Fruit fly (Drosophila melanogaster): ENCODE data around the gene Zw10.
A peak's percentile ranks its signal among the peaks of the same experiment; 100 is the strongest.

Zw10 gene

dm6 chrX:2581793-2582503, 22.0 kb upstream of the Zw10 start (continued):
- TF ChIP-seq CG6765 (GFP tag; optimal IDR thresholded peaks at IDR 0.05) (peak; percentile 76), Sry-β (GFP tag; optimal IDR thresholded peaks at IDR 0.05) (no peak), exex (tag; optimal IDR thresholded peaks at IDR 0.05) (peak; percentile 32), HHEX (GFP tag; optimal IDR thresholded peaks at IDR 0.05) (peak; percentile 80), sisA (GFP tag; IDR thresholded peaks at IDR 0.05) (peak; percentile 77), CG14441 (GFP tag; IDR thresholded peaks at IDR 0.05) (peak; percentile 84), emc (GFP tag; optimal IDR thresholded peaks at IDR 0.05) (peak; percentile 57), CG2116 (GFP tag; optimal IDR thresholded peaks at IDR 0.05) (peak; percentile 12), gro (GFP tag; optimal IDR thresholded peaks at IDR 0.05) (peak; percentile 67), slou (GFP tag; optimal IDR thresholded peaks at IDR 0.05) (peak; percentile 53), dmrt11E (tag; optimal IDR thresholded peaks at IDR 0.05) (no peak), Hand (GFP tag; optimal IDR thresholded peaks at IDR 0.05) (peak; percentile 79), E2f1 (GFP tag; IDR thresholded peaks at IDR 0.05) (peak; percentile 80), CG34422 (GFP tag; IDR thresholded peaks at IDR 0.05) (peak; percentile 75; the same call in 2 of the 3 replicates), zf30C (GFP tag; optimal IDR thresholded peaks at IDR 0.05) (peak; percentile 27), Sry-δ (GFP tag; optimal IDR thresholded peaks at IDR 0.05) (peak; percentile 45), ash1 (GFP tag; optimal IDR thresholded peaks at IDR 0.05) (no peak), nerfin-2 (GFP tag; IDR thresholded peaks at IDR 0.05; ENCODE audit: partially characterized antibody) (no peak), D (optimal IDR thresholded peaks at IDR 0.05) (no peak), D (GFP tag; optimal IDR thresholded peaks at IDR 0.05) (peak; percentile 14), zfh2 (GFP tag; optimal IDR thresholded peaks at IDR 0.05) (peak; percentile 81), unc-4 (GFP tag; IDR thresholded peaks at IDR 0.05; ENCODE audit: partially characterized antibody) (no peak), NfI (GFP tag; optimal IDR thresholded peaks at IDR 0.05) (peak; percentile 74), CG10366 (GFP tag; IDR thresholded peaks at IDR 0.05) (peak; percentile 74), GATAe (GFP tag; conservative IDR thresholded peaks at IDR 0.05) (peak; percentile 42; the same call in 1 of the 2 replicates), CG4424 (GFP tag; optimal IDR thresholded peaks at IDR 0.05) (peak; percentile 62), CHES-1-like (GFP tag; optimal IDR thresholded peaks at IDR 0.05) (peak; percentile 79), trh (GFP tag; optimal IDR thresholded peaks at IDR 0.05) (peak; percentile 43), CG10431 (GFP tag; optimal IDR thresholded peaks at IDR 0.05) (no peak), CG8478 (optimal IDR thresholded peaks at IDR 0.05) (no peak), CG17612 (GFP tag; IDR thresholded peaks at IDR 0.05) (no peak), hth (optimal IDR thresholded peaks at IDR 0.05) (no peak), MESR4 (GFP tag; optimal IDR thresholded peaks at IDR 0.05) (no peak), CG8089 (GFP tag; optimal IDR thresholded peaks at IDR 0.05) (peak; percentile 42), lilli (GFP tag; optimal IDR thresholded peaks at IDR 0.05) (peak; percentile 86), Dll (GFP tag; IDR thresholded peaks at IDR 0.05; ENCODE audit: partially characterized antibody) (no peak), CG31365 (tag; optimal IDR thresholded peaks at IDR 0.05) (peak; percentile 45), CG8359 (GFP tag; optimal IDR thresholded peaks at IDR 0.05; ENCODE audit: borderline replicate concordance) (no peak), tup (GFP tag; optimal IDR thresholded peaks at IDR 0.05) (peak; percentile 54), CG12942 (GFP tag; optimal IDR thresholded peaks at IDR 0.05) (peak; percentile 63), Nf-YC (tag; optimal IDR thresholded peaks at IDR 0.05) (peak; percentile 39), CG12071 (GFP tag; optimal IDR thresholded peaks at IDR 0.05) (peak; percentile 82), Gug (GFP tag; IDR thresholded peaks at IDR 0.05) (peak; percentile 83), cwo (GFP tag; optimal IDR thresholded peaks at IDR 0.05) (peak; percentile 78), CG10543 (GFP tag; optimal IDR thresholded peaks at IDR 0.05) (peak; percentile 51), CG12744 (GFP tag; optimal IDR thresholded peaks at IDR 0.05) (peak; percentile 41), CG10654 (GFP tag; optimal IDR thresholded peaks at IDR 0.05) (peak; percentile 53), CG3995 (GFP tag; optimal IDR thresholded peaks at IDR 0.05) (peak; percentile 8), Fer1 (GFP tag; optimal IDR thresholded peaks at IDR 0.05) (peak; percentile 93), Neu2 (GFP tag; optimal IDR thresholded peaks at IDR 0.05; ENCODE audit: borderline replicate concordance) (no peak)
